Fruit fly (Drosophila melanogaster) whole organism, adult: ENCODE results near the gene Bub1.

Source experiments
- CG11617 ChIP-seq: fragments of 200-800 bp; sonication (Bioruptor generic); optimal IDR thresholded peaks from 2 replicates; lab custom pipeline; 2017; ENCODE audit warnings: mild to moderate bottlenecking, missing biosample characterization, missing genetic modification reagents, missing genetic modification characterization
- CG12768 ChIP-seq: fragments of 200-800 bp; sonication (Bioruptor generic); optimal IDR thresholded peaks from 2 replicates; lab custom pipeline; 2017; ENCODE audit warnings: missing biosample characterization, missing genetic modification characterization, mild to moderate bottlenecking, moderate library complexity, missing genetic modification reagents
- CG14711 ChIP-seq: fragments of 200-800 bp; sonication (Bioruptor generic); optimal IDR thresholded peaks from 2 replicates; lab custom pipeline; 2018; ENCODE audit warnings: missing biosample characterization, mild to moderate bottlenecking, missing genetic modification characterization, moderate library complexity
- CG1620 ChIP-seq: fragments of 200-800 bp; sonication (Bioruptor generic); optimal IDR thresholded peaks from 2 replicates; lab custom pipeline; 2016; ENCODE audit warnings: missing biosample characterization, missing genetic modification characterization
- CG33017 ChIP-seq: fragments of 200-800 bp; sonication (Bioruptor generic); optimal IDR thresholded peaks from 2 replicates; lab custom pipeline; 2018; ENCODE audit warnings: missing biosample characterization, mild to moderate bottlenecking, missing genetic modification characterization, moderate library complexity
- CG5204 ChIP-seq: fragments of 200-800 bp; sonication (Bioruptor generic); optimal IDR thresholded peaks from 2 replicates; lab custom pipeline; 2016; ENCODE audit warnings: missing biosample characterization, missing genetic modification characterization
- CG7045 ChIP-seq: fragments of 200-800 bp; sonication (Bioruptor generic); optimal IDR thresholded peaks from 2 replicates; lab custom pipeline; 2017; ENCODE audit warnings: missing biosample characterization, mild to moderate bottlenecking, missing genetic modification characterization
- CG7101 ChIP-seq: fragments of 200-800 bp; sonication (Bioruptor generic); optimal IDR thresholded peaks from 2 replicates; lab custom pipeline; 2018; ENCODE audit warnings: missing biosample characterization, mild to moderate bottlenecking, missing genetic modification characterization, moderate library complexity
- Clk ChIP-seq: fragments of 200-800 bp; sonication (Bioruptor generic); optimal IDR thresholded peaks from 2 replicates; lab custom pipeline; 2017; ENCODE audit warnings: missing biosample characterization, missing genetic modification characterization
- Crg-1 ChIP-seq: fragments of 200-800 bp; sonication (Bioruptor generic); optimal IDR thresholded peaks from 2 replicates; lab custom pipeline; 2016; ENCODE audit warnings: missing biosample characterization, missing genetic modification characterization
- Hr96 ChIP-seq: fragments of 200-800 bp; sonication (Bioruptor generic); optimal IDR thresholded peaks from 2 replicates; lab custom pipeline; 2016; ENCODE audit warnings: missing biosample characterization, missing genetic modification characterization
- Mnt ChIP-seq: fragments of 200-800 bp; sonication (Bioruptor generic); optimal IDR thresholded peaks from 2 replicates; lab custom pipeline; 2016; ENCODE audit warnings: missing biosample characterization, mild to moderate bottlenecking, missing genetic modification characterization
- bab1 ChIP-seq: fragments of 200-800 bp; sonication (Bioruptor generic); optimal IDR thresholded peaks from 3 replicates; lab custom pipeline; 2019; ENCODE audit warnings: missing biosample characterization, mild to moderate bottlenecking, missing genetic modification characterization, moderate library complexity
- cic ChIP-seq: fragments of 200-800 bp; sonication (Bioruptor generic); optimal IDR thresholded peaks from 2 replicates; lab custom pipeline; 2017; ENCODE audit warnings: missing biosample characterization, mild to moderate bottlenecking, missing genetic modification characterization, moderate library complexity
- cnc ChIP-seq, 2 experiments: fragments of >200 bp; optimal IDR thresholded peaks; 2 replicates each; lab custom pipeline; 2017
- kay ChIP-seq: fragments of 200-800 bp; sonication (Bioruptor generic); peaks from one replicate; lab custom pipeline; 2016; ENCODE audit warnings: missing biosample characterization, missing genetic modification characterization, borderline replicate concordance
- ovo ChIP-seq: fragments of 200-800 bp; sonication (Bioruptor generic); optimal IDR thresholded peaks from 2 replicates; lab custom pipeline; 2016; ENCODE audit warnings: missing biosample characterization, missing genetic modification characterization
- pad ChIP-seq: fragments of 200-800 bp; sonication (Bioruptor generic); optimal IDR thresholded peaks from 3 replicates; lab custom pipeline; 2017; ENCODE audit warnings: missing biosample characterization, missing genetic modification characterization, mild to moderate bottlenecking, moderate library complexity, missing genetic modification reagents
- tj ChIP-seq: fragments of 200-800 bp; sonication (Bioruptor generic); optimal IDR thresholded peaks from 3 replicates; lab custom pipeline; 2017; ENCODE audit warnings: missing biosample characterization, mild to moderate bottlenecking, missing genetic modification characterization, moderate library complexity
- toe ChIP-seq: fragments of 200-800 bp; sonication (Bioruptor generic); optimal IDR thresholded peaks from 2 replicates; lab custom pipeline; 2016; ENCODE audit warnings: missing biosample characterization, missing genetic modification characterization

Gene Bub1

DNA sequence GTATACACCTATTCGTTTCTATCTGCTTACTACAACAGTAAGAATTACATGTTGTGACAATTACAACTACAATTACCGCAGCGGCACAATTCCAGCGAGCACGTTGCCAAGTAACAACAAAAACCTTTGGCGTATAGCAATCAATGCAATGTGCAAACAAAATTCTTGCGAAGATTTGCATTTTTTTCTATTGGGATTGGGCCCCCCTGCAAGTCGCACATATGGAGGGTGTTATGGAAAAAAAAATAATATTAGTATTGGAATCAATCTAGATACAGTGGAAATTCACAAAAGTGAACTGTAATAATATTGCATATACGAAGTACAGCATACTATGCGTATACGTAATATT, 24.0 kb downstream of the Bub1 start:
- TF ChIP-seq Hr96 (GFP tag; lab: Kevin White, UChicago) (no peak), cnc (optimal IDR thresholded peaks at IDR 0.05; lab: Kevin White, UChicago) (no peak), cic (GFP tag; lab: Kevin White, UChicago) (no peak), CG7045 (GFP tag; lab: Kevin White, UChicago) (no peak), ovo (GFP tag; lab: Kevin White, UChicago) (peak; percentile 3), bab1 (GFP tag; lab: Kevin White, UChicago) (no peak), CG1620 (GFP tag; lab: Kevin White, UChicago) (no peak), CG33017 (tag; lab: Kevin White, UChicago) (no peak), Clk (no peak), CG5204 (no peak), tj (GFP tag; lab: Kevin White, UChicago) (no peak), CG7101 (tag; lab: Kevin White, UChicago) (no peak), toe (GFP tag; lab: Kevin White, UChicago) (no peak), Crg-1 (no peak), Mnt (GFP tag; lab: Kevin White, UChicago) (peak; percentile 25), pad (GFP tag; lab: Kevin White, UChicago) (no peak), CG12768 (no peak), CG14711 (no peak), kay (peak; percentile 98), CG11617 (GFP tag; lab: Kevin White, UChicago) (no peak)

DNA sequence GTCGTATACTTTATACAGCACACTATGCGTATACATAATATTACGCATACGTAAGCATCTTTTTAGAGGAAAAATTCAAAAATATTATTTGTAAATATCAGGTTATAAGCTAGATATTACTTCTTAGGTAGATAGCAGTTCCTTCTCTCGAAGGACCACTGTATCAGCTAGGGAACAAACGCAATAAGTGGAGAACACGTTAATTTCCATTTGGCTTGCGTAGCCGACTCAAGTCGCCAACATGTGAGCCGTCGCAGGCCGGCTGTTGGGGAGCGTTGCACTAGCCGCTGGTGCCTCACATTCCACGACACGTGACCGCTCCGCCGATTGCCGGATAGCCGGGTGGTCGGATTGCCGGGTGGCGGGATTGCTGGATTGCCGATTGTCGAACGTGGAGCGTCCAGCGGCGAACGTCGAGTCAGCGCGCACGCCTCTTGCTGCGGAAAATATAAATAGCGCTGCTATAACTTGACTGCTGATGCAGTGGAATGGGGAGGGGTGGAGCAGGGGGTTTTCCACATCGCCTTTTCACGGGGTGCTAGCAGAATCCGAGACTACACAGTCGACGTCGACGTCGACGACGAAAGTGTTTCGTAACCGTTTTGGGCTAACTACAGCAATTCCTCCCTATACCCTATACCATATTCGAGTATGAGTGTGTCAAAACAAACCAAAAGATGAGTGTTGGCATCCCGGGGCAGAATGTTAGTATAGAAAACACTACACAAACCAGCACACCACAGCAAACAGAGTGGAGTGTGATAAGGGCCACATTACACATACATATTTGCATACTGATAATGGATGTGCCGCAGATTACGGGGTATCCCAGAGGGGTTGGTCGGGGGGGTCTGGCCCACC, 24.6 kb downstream of the Bub1 start:
- TF ChIP-seq cnc (optimal IDR thresholded peaks at IDR 0.05; lab: Kevin White, UChicago) (peak in 1 of 2 experiments; percentile 46), Crg-1 (peak; percentile 17), CG5204 (peak; percentile 78), CG11617 (GFP tag; lab: Kevin White, UChicago) (peak; percentile 77), CG33017 (tag; lab: Kevin White, UChicago) (peak; percentile 60), Mnt (GFP tag; lab: Kevin White, UChicago) (peak; percentile 80), cic (GFP tag; lab: Kevin White, UChicago) (peak; percentile 93), kay (peak; percentile 95), CG14711 (peak; percentile 83), CG1620 (GFP tag; lab: Kevin White, UChicago) (no peak), bab1 (GFP tag; lab: Kevin White, UChicago) (peak; percentile 51), tj (GFP tag; lab: Kevin White, UChicago) (peak; percentile 100), pad (GFP tag; lab: Kevin White, UChicago) (peak; percentile 69), Hr96 (GFP tag; lab: Kevin White, UChicago) (peak; percentile 60), CG7045 (GFP tag; lab: Kevin White, UChicago) (peak; percentile 75), ovo (GFP tag; lab: Kevin White, UChicago) (peak; percentile 22), Clk (peak; percentile 91), CG7101 (tag; lab: Kevin White, UChicago) (peak; percentile 72), CG12768 (peak; percentile 68), toe (GFP tag; lab: Kevin White, UChicago) (peak; percentile 79)

DNA sequence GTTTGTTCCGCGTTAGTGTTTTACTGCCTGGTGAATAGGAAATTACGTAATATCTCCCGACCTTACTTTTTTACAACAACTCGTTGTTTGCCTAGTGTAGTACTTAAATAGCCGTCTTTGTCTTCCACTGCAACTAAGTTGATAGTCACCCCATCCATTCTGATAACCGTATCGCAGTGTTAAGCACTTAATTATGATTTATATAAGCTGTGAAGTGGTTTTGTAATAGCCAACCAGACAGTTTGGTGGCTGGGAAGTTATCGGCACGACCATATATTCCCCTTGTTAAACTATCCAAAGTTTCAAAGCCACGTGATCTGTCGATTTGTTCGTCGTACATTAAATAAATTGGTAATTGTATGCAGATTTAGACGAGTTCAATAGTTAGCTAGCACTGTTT, 25.7 kb downstream of the Bub1 start:
- no peak for TF ChIP-seq toe (GFP tag; lab: Kevin White, UChicago)
- no peak for TF ChIP-seq pad (GFP tag; lab: Kevin White, UChicago)
- no peak for TF ChIP-seq CG1620 (GFP tag; lab: Kevin White, UChicago)
- peak; percentile 11 for TF ChIP-seq CG33017 (tag; lab: Kevin White, UChicago)
- TF ChIP-seq cic (GFP tag; lab: Kevin White, UChicago): peak; percentile 67
- TF ChIP-seq CG12768: peak; percentile 24
- peak; percentile 37 for TF ChIP-seq Hr96 (GFP tag; lab: Kevin White, UChicago)
- TF ChIP-seq ovo (GFP tag; lab: Kevin White, UChicago): peak; percentile 11
- peak; percentile 32 for TF ChIP-seq Crg-1
- TF ChIP-seq CG7045 (GFP tag; lab: Kevin White, UChicago): peak; percentile 24
- peak; percentile 15 for TF ChIP-seq Mnt (GFP tag; lab: Kevin White, UChicago)
- peak; percentile 47 for TF ChIP-seq CG7101 (tag; lab: Kevin White, UChicago)
- no peak for TF ChIP-seq tj (GFP tag; lab: Kevin White, UChicago)
- TF ChIP-seq CG11617 (GFP tag; lab: Kevin White, UChicago): no peak
- peak; percentile 30 for TF ChIP-seq CG14711
- TF ChIP-seq kay: peak; percentile 92
- no peak for TF ChIP-seq cnc (optimal IDR thresholded peaks at IDR 0.05; lab: Kevin White, UChicago)
- TF ChIP-seq bab1 (GFP tag; lab: Kevin White, UChicago): no peak
- no peak for TF ChIP-seq CG5204
- no peak for TF ChIP-seq Clk

DNA sequence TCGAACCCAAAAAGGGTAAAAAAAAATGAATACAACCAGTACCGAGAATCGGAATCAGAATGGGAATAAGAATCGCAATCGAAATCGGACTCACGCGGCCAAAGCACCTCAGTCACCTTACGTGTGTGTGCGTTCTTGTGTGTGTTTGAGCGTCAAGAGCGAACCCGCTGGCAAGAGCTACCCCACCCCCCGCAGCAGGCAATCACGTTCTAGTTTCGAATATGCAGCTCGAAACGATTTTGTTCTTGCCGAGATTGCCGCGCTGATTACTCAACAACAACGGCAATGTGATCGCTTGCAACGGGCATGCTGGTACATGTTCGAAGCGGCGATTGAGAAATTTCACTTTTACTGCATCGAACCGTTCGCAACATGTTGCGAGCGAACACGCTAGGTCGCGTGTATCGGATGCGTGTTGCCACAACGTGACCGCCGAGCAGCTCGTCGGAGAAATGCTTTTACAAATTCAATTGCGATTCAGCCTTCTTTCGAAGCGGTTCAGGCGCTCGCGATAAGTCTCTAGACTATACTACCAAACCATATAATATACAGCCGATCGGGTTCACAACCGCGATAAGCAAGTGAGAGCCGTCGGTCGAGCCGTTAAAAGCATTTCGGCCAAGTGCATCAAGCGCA, 26.7 kb downstream of the Bub1 start:
- no peak for TF ChIP-seq CG7101 (tag; lab: Kevin White, UChicago)
- TF ChIP-seq bab1 (GFP tag; lab: Kevin White, UChicago): peak; percentile 4
- no peak for TF ChIP-seq CG11617 (GFP tag; lab: Kevin White, UChicago)
- peak; percentile 98 for TF ChIP-seq kay
- peak; percentile 93 for TF ChIP-seq tj (GFP tag; lab: Kevin White, UChicago)
- TF ChIP-seq CG5204: no peak
- peak; percentile 91 for TF ChIP-seq Mnt (GFP tag; lab: Kevin White, UChicago)
- TF ChIP-seq CG12768: peak; percentile 91
- TF ChIP-seq toe (GFP tag; lab: Kevin White, UChicago): peak; percentile 63
- no peak for TF ChIP-seq CG14711
- TF ChIP-seq ovo (GFP tag; lab: Kevin White, UChicago): peak; percentile 56
- TF ChIP-seq Crg-1: no peak
- TF ChIP-seq cic (GFP tag; lab: Kevin White, UChicago): peak; percentile 99
- TF ChIP-seq Hr96 (GFP tag; lab: Kevin White, UChicago): peak; percentile 22
- no peak for TF ChIP-seq cnc (optimal IDR thresholded peaks at IDR 0.05; lab: Kevin White, UChicago)
- no peak for TF ChIP-seq CG33017 (tag; lab: Kevin White, UChicago)
- peak; percentile 91 for TF ChIP-seq Clk
- TF ChIP-seq pad (GFP tag; lab: Kevin White, UChicago): peak; percentile 29
- no peak for TF ChIP-seq CG7045 (GFP tag; lab: Kevin White, UChicago)
- TF ChIP-seq CG1620 (GFP tag; lab: Kevin White, UChicago): no peak
